Fruit fly (Drosophila melanogaster) whole organism, embryonic: ENCODE data around the gene CG13055.

Source experiments
- Ada2b ChIP-seq: fragments of 200-800 bp; sonication (Bioruptor generic); IDR thresholded peaks from 2 replicates; pipeline ENCODE4 v1.3.6; 2022; ENCODE audit warnings: missing biosample characterization, missing genetic modification characterization
- Atf3 ChIP-seq: fragments of 200-800 bp; sonication (Bioruptor generic); optimal IDR thresholded peaks from 3 replicates; lab custom pipeline; 2016; ENCODE audit warnings: missing biosample characterization, missing genetic modification characterization
- CG10147 ChIP-seq: fragments of 200-800 bp; sonication (Bioruptor generic); optimal IDR thresholded peaks from 2 replicates; lab custom pipeline; 2019; ENCODE audit warnings: missing biosample characterization, mild to moderate bottlenecking, missing genetic modification characterization, moderate library complexity
- CG10543 ChIP-seq: fragments of 200-800 bp; sonication (Bioruptor generic); optimal IDR thresholded peaks from 3 replicates; lab custom pipeline; 2017; ENCODE audit warnings: missing biosample characterization, mild to moderate bottlenecking, missing genetic modification characterization, moderate library complexity
- CG12391 ChIP-seq: fragments of 200-800 bp; sonication (Bioruptor generic); optimal IDR thresholded peaks from 3 replicates; lab custom pipeline; 2018; ENCODE audit warnings: missing biosample characterization, mild to moderate bottlenecking, missing genetic modification characterization, moderate library complexity
- CG12659 ChIP-seq: fragments of 200-800 bp; sonication (Bioruptor generic); optimal IDR thresholded peaks from 3 replicates; lab custom pipeline; 2017; ENCODE audit warnings: mild to moderate bottlenecking, missing biosample characterization, missing genetic modification reagents, missing genetic modification characterization
- CG12744 ChIP-seq: fragments of 200-800 bp; sonication (Bioruptor generic); optimal IDR thresholded peaks from 2 replicates; lab custom pipeline; 2016; ENCODE audit warnings: missing biosample characterization, missing genetic modification characterization
- CG12942 ChIP-seq: fragments of 200-800 bp; sonication (Bioruptor generic); optimal IDR thresholded peaks from 3 replicates; lab custom pipeline; 2016; ENCODE audit warnings: missing biosample characterization, missing genetic modification characterization
- CG13424 ChIP-seq: fragments of 200-800 bp; sonication (Bioruptor generic); optimal IDR thresholded peaks from 2 replicates; lab custom pipeline; 2019; ENCODE audit warnings: missing biosample characterization, mild to moderate bottlenecking, missing genetic modification characterization, moderate library complexity
- CG14050 ChIP-seq: fragments of 200-800 bp; sonication (Bioruptor generic); IDR thresholded peaks from 3 replicates; pipeline ENCODE4 v1.3.6; 2022; ENCODE audit warnings: missing biosample characterization, missing genetic modification characterization
- CG16779 ChIP-seq: fragments of 200-800 bp; sonication (Bioruptor generic); IDR thresholded peaks from 2 replicates; pipeline ENCODE4 v1.3.6; 2022; ENCODE audit warnings: missing biosample characterization, missing genetic modification characterization
- CG16813 ChIP-seq: fragments of 200-800 bp; sonication (Bioruptor generic); IDR thresholded peaks from 3 replicates; pipeline ENCODE4 v1.3.6; 2022; ENCODE audit warnings: missing biosample characterization, missing genetic modification characterization; ENCODE audit not compliant: partially characterized antibody
- CG16815 ChIP-seq: fragments of 200-800 bp; sonication (Bioruptor generic); optimal IDR thresholded peaks from 3 replicates; lab custom pipeline; 2017; ENCODE audit warnings: missing biosample characterization, mild to moderate bottlenecking, missing genetic modification characterization
- CG2712 ChIP-seq: fragments of 200-800 bp; optimal IDR thresholded peaks from 3 replicates; lab custom pipeline; 2019; ENCODE audit warnings: missing biosample characterization, mild to moderate bottlenecking, missing genetic modification characterization, moderate library complexity
- CG3995 ChIP-seq: fragments of 200-800 bp; sonication (Bioruptor generic); optimal IDR thresholded peaks from 3 replicates; lab custom pipeline; 2016; ENCODE audit warnings: missing biosample characterization, missing genetic modification characterization
- CG4617 ChIP-seq: fragments of 200-800 bp; sonication (Bioruptor generic); optimal IDR thresholded peaks from 3 replicates; lab custom pipeline; 2016; ENCODE audit warnings: missing biosample characterization, missing genetic modification characterization, borderline replicate concordance
- CG4820 ChIP-seq: fragments of 200-800 bp; sonication (Bioruptor generic); optimal IDR thresholded peaks from 3 replicates; lab custom pipeline; 2016; ENCODE audit warnings: missing biosample characterization, missing genetic modification characterization
- CG6175 ChIP-seq: fragments of 200-800 bp; sonication (Bioruptor generic); IDR thresholded peaks from 3 replicates; pipeline ENCODE4 v1.3.6; 2022; ENCODE audit warnings: missing biosample characterization, missing genetic modification characterization
- CG6654 ChIP-seq: fragments of 200-800 bp; sonication (Bioruptor generic); optimal IDR thresholded peaks from 2 replicates; lab custom pipeline; 2017; ENCODE audit warnings: missing biosample characterization, mild to moderate bottlenecking, missing genetic modification characterization
- CG7839 ChIP-seq: fragments of 200-800 bp; sonication (Bioruptor generic); optimal IDR thresholded peaks from 3 replicates; lab custom pipeline; 2018; ENCODE audit warnings: missing biosample characterization, mild to moderate bottlenecking, missing genetic modification characterization, moderate library complexity
- CG9215 ChIP-seq: fragments of 200-800 bp; sonication (Bioruptor generic); IDR thresholded peaks from 2 replicates; pipeline ENCODE4 v1.3.6; 2022; ENCODE audit warnings: missing biosample characterization, missing genetic modification characterization
- CG9727 ChIP-seq: fragments of 200-800 bp; sonication (Bioruptor generic); optimal IDR thresholded peaks from 3 replicates; lab custom pipeline; 2017; ENCODE audit warnings: missing biosample characterization, mild to moderate bottlenecking, missing genetic modification characterization
- CG9817 ChIP-seq: fragments of 200-800 bp; sonication (Bioruptor generic); optimal IDR thresholded peaks from 2 replicates; lab custom pipeline; 2018; ENCODE audit warnings: missing biosample characterization, mild to moderate bottlenecking, missing genetic modification characterization, moderate library complexity
- D19A ChIP-seq: fragments of 200-800 bp; optimal IDR thresholded peaks from 3 replicates; lab custom pipeline; 2019; ENCODE audit warnings: missing biosample characterization, mild to moderate bottlenecking, missing genetic modification characterization, moderate library complexity
- Hand ChIP-seq: fragments of 200-800 bp; sonication (Bioruptor generic); optimal IDR thresholded peaks from 2 replicates; lab custom pipeline; 2017; ENCODE audit warnings: mild to moderate bottlenecking, missing biosample characterization, missing genetic modification reagents, missing genetic modification characterization
- NC2β ChIP-seq: fragments of 200-800 bp; sonication (Bioruptor generic); optimal IDR thresholded peaks from 2 replicates; lab custom pipeline; 2016; ENCODE audit warnings: missing biosample characterization, missing genetic modification characterization
- Nf-YC ChIP-seq: fragments of 200-800 bp; optimal IDR thresholded peaks from 3 replicates; lab custom pipeline; 2019; ENCODE audit warnings: missing biosample characterization, mild to moderate bottlenecking, missing genetic modification characterization, moderate library complexity
- Poxn ChIP-seq: fragments of 200-800 bp; sonication (Bioruptor generic); IDR thresholded peaks from 2 replicates; pipeline ENCODE4 v1.3.6; 2022; ENCODE audit warnings: missing biosample characterization, missing genetic modification characterization
- Sox100B ChIP-seq: fragments of 200-800 bp; sonication (Bioruptor generic); optimal IDR thresholded peaks from 3 replicates; lab custom pipeline; 2018; ENCODE audit warnings: missing biosample characterization, mild to moderate bottlenecking, missing genetic modification characterization
- Sox102F ChIP-seq: fragments of 200-800 bp; sonication (Bioruptor generic); optimal IDR thresholded peaks from 2 replicates; lab custom pipeline; 2018; ENCODE audit warnings: missing biosample characterization, mild to moderate bottlenecking, missing genetic modification characterization, moderate library complexity
- ab ChIP-seq: fragments of 200-800 bp; sonication (Bioruptor generic); optimal IDR thresholded peaks from 2 replicates; lab custom pipeline; 2016; ENCODE audit warnings: missing biosample characterization, missing genetic modification characterization
- amos ChIP-seq: fragments of 200-800 bp; sonication (Bioruptor generic); IDR thresholded peaks from 2 replicates; pipeline ENCODE4 v1.3.6; 2022; ENCODE audit warnings: missing biosample characterization, missing genetic modification characterization; ENCODE audit not compliant: partially characterized antibody
- br ChIP-seq: fragments of >200 bp; optimal IDR thresholded peaks from 2 replicates; lab custom pipeline; 2017
- da ChIP-seq: fragments of 200-800 bp; sonication (Bioruptor generic); optimal IDR thresholded peaks from 2 replicates; lab custom pipeline; 2016; ENCODE audit warnings: missing biosample characterization, missing genetic modification characterization
- dimm ChIP-seq: fragments of 200-800 bp; sonication (Bioruptor generic); IDR thresholded peaks from 2 replicates; pipeline ENCODE4 v1.3.6; 2022; ENCODE audit warnings: missing biosample characterization, missing genetic modification characterization
- dpn ChIP-seq, 2 experiments: fragments of 200-800 bp; sonication (Bioruptor generic); optimal IDR thresholded peaks; 3 replicates each; lab custom pipeline; 2016; ENCODE audit warnings: missing biosample characterization in 2 of 2, missing genetic modification characterization in 2 of 2
- exex ChIP-seq: fragments of 200-800 bp; sonication (Bioruptor generic); optimal IDR thresholded peaks from 4 replicates; lab custom pipeline; 2018; ENCODE audit warnings: missing biosample characterization, mild to moderate bottlenecking, missing genetic modification characterization, moderate library complexity
- fd3F ChIP-seq: fragments of 200-800 bp; sonication (Bioruptor generic); optimal IDR thresholded peaks from 2 replicates; lab custom pipeline; 2018; ENCODE audit warnings: missing biosample characterization, mild to moderate bottlenecking, missing genetic modification characterization, moderate library complexity
- grau ChIP-seq: fragments of 200-800 bp; optimal IDR thresholded peaks from 3 replicates; lab custom pipeline; 2019; ENCODE audit warnings: missing biosample characterization, mild to moderate bottlenecking, missing genetic modification characterization, moderate library complexity
- hbn ChIP-seq: fragments of 200-800 bp; sonication (Bioruptor generic); IDR thresholded peaks from 2 replicates; pipeline ENCODE4 v1.3.6; 2022; ENCODE audit warnings: missing biosample characterization, missing genetic modification characterization; ENCODE audit not compliant: partially characterized antibody
- ind ChIP-seq: fragments of 200-800 bp; sonication (Bioruptor generic); optimal IDR thresholded peaks from 3 replicates; lab custom pipeline; 2016; ENCODE audit warnings: missing biosample characterization, missing genetic modification characterization
- lilli ChIP-seq: fragments of 200-800 bp; sonication (Bioruptor generic); optimal IDR thresholded peaks from 3 replicates; lab custom pipeline; 2016; ENCODE audit warnings: missing biosample characterization, missing genetic modification characterization
- mirr ChIP-seq: fragments of 200-800 bp; sonication (Bioruptor generic); optimal IDR thresholded peaks from 3 replicates; lab custom pipeline; 2018; ENCODE audit warnings: missing biosample characterization, mild to moderate bottlenecking, missing genetic modification characterization
- pan ChIP-seq, 4 experiments: fragments of >200 bp in 3 of 4; fragments of 200-800 bp in 1 of 4; sonication (Bioruptor generic) in 1 of 4; optimal IDR thresholded peaks in 3 of 4; IDR thresholded peaks in 1 of 4; 2 replicates each; pipeline versions ENCODE4 v1.3.6 to Lab custom; 2017 to 2022; ENCODE audit warnings: missing biosample characterization in 2 of 4, missing genetic modification characterization in 2 of 4, mixed read lengths in 1 of 4
- phol ChIP-seq: fragments of 200-800 bp; sonication (Bioruptor generic); optimal IDR thresholded peaks from 3 replicates; lab custom pipeline; 2018; ENCODE audit warnings: missing biosample characterization, mild to moderate bottlenecking, missing genetic modification characterization, moderate library complexity
- pros ChIP-seq: fragments of 200-800 bp; sonication (Bioruptor generic); optimal IDR thresholded peaks from 3 replicates; lab custom pipeline; 2019; ENCODE audit warnings: missing biosample characterization, mild to moderate bottlenecking, missing genetic modification characterization, moderate library complexity
- ranshi ChIP-seq: fragments of 200-800 bp; sonication (Bioruptor generic); IDR thresholded peaks from 2 replicates; pipeline ENCODE4 v1.3.6; 2022; ENCODE audit warnings: missing biosample characterization, missing genetic modification characterization
- sens ChIP-seq: fragments of 200-800 bp; sonication (Bioruptor generic); peaks from one replicate; lab custom pipeline; 2016; ENCODE audit warnings: missing biosample characterization, missing genetic modification characterization
- trh ChIP-seq: fragments of 200-800 bp; sonication (Bioruptor generic); optimal IDR thresholded peaks from 2 replicates; lab custom pipeline; 2016; ENCODE audit warnings: missing biosample characterization, missing genetic modification characterization
- unc-4 ChIP-seq: fragments of 200-800 bp; sonication (Bioruptor generic); IDR thresholded peaks from 2 replicates; pipeline ENCODE4 v1.3.6; 2022; ENCODE audit warnings: missing biosample characterization, missing genetic modification characterization; ENCODE audit not compliant: partially characterized antibody

CG13055 gene

DNA sequence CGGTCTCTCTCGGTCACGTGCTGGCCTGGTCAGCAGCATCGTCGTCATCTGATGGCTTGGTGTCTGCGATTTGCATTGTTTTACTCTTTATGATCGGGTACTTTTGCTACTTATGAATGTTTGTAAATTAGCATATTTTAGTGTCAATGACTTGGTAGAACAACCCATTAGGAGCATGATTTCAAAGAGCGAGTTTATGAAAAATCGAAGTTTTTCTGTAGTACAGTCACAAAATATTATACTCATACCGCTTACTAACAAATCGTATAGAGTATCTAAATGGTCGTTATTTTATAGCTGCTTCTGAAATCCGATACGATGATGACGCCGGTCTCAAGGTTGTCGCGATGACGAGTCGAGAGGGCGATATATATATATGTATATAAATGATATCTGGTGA, 34.1 kb upstream of the CG13055 start (continued):
- TF ChIP-seq CG16815 (no peak), CG13424 (tag; lab: Kevin White, UChicago) (peak; percentile 54), Sox100B (GFP tag; lab: Kevin White, UChicago) (no peak), unc-4 (no peak), CG12391 (tag; lab: Kevin White, UChicago) (no peak), Nf-YC (tag; lab: Kevin White, UChicago) (no peak), sens (peak; percentile 74), CG4617 (GFP tag; lab: Kevin White, UChicago) (no peak), hbn (no peak), dimm (no peak), dpn (GFP tag; optimal IDR thresholded peaks at IDR 0.05; lab: Kevin White, UChicago) (peak in 1 of 2 experiments; percentile 1), Atf3 (GFP tag; lab: Kevin White, UChicago) (no peak), CG16813 (GFP tag; lab: Robert Waterston, UW) (no peak), D19A (peak; percentile 45), ind (GFP tag; lab: Kevin White, UChicago) (no peak), grau (tag; lab: Kevin White, UChicago) (peak; percentile 35), phol (tag; lab: Kevin White, UChicago) (peak; percentile 28), CG12942 (no peak), CG3995 (GFP tag; lab: Kevin White, UChicago) (no peak), amos (GFP tag; lab: Robert Waterston, UW) (no peak), ab (GFP tag; lab: Kevin White, UChicago) (no peak), CG9215 (GFP tag; lab: Robert Waterston, UW) (no peak), CG4820 (GFP tag; lab: Kevin White, UChicago) (no peak), CG6175 (no peak), da (GFP tag; lab: Kevin White, UChicago) (no peak), lilli (GFP tag; lab: Kevin White, UChicago) (no peak), Hand (GFP tag; lab: Kevin White, UChicago) (no peak), Poxn (GFP tag; lab: Robert Waterston, UW) (no peak), CG16779 (GFP tag; lab: Robert Waterston, UW) (no peak), pros (GFP tag; lab: Kevin White, UChicago) (no peak), CG12659 (GFP tag; lab: Kevin White, UChicago) (peak; percentile 17), CG14050 (GFP tag; lab: Robert Waterston, UW) (0 out of 3 replicates have a peak, but pooled peaks have one; percentile 17), CG2712 (tag; lab: Kevin White, UChicago) (no peak), mirr (GFP tag; lab: Kevin White, UChicago) (no peak), exex (tag; lab: Kevin White, UChicago) (no peak), CG12744 (no peak), CG9727 (no peak), CG10147 (no peak), CG10543 (GFP tag; lab: Kevin White, UChicago) (no peak), CG6654 (GFP tag; lab: Kevin White, UChicago) (no peak), Ada2b (peak; percentile 20; the same call in 1 of the 2 replicates), fd3F (GFP tag; lab: Kevin White, UChicago) (peak; percentile 7), br (no peak), Sox102F (GFP tag; lab: Kevin White, UChicago) (peak; percentile 58), trh (no peak), ranshi (GFP tag; lab: Robert Waterston, UW) (peak; percentile 24; the same call in 1 of the 2 replicates), pan (optimal IDR thresholded peaks at IDR 0.05; lab: Kevin White, UChicago) (no peak), pan (GFP tag; optimal IDR thresholded peaks at IDR 0.05 in 1 of 2, IDR thresholded peaks at IDR 0.05 in 1 of 2) (peak in 1 of 2 experiments; percentile 56), CG9817 (tag; lab: Kevin White, UChicago) (no peak), NC2β (no peak), CG7839 (tag; lab: Kevin White, UChicago) (peak; percentile 48)
